Worm (Caenorhabditis elegans): ENCODE measurements around the gene sra-35.

The sra-35 gene

ce11 chrII:4525185-4525584, 2.5 kb downstream of the sra-35 start:
- no peak for TF ChIP-seq ama-1 (optimal IDR thresholded peaks at IDR 0.05)

- TF ChIP-seq unc-39 (tag; optimal IDR thresholded peaks at IDR 0.05) (no peak), nhr-77 (tag; optimal IDR thresholded peaks at IDR 0.05) (no peak), lsy-12 (tag; optimal IDR thresholded peaks at IDR 0.05) (no peak), elt-2 (tag; optimal IDR thresholded peaks at IDR 0.05) (no peak), nfya-1 (tag; optimal IDR thresholded peaks at IDR 0.05; ENCODE audit: insufficient read depth) (no peak), lin-15B (tag; optimal IDR thresholded peaks at IDR 0.05) (no peak), ama-1 (optimal IDR thresholded peaks at IDR 0.05) (no peak), nhr-76 (tag; optimal IDR thresholded peaks at IDR 0.05) (no peak), fkh-10 (GFP tag; optimal IDR thresholded peaks at IDR 0.05) (no peak), nhr-43 (tag; optimal IDR thresholded peaks at IDR 0.05; ENCODE audit: poor library complexity, severe bottlenecking) (no peak), sea-2 (GFP tag; optimal IDR thresholded peaks at IDR 0.05) (no peak), nhr-237 (tag; optimal IDR thresholded peaks at IDR 0.05) (no peak), mml-1 (tag; optimal IDR thresholded peaks at IDR 0.05) (no peak), nhr-12 (tag; optimal IDR thresholded peaks at IDR 0.05) (no peak), eor-1 (tag; optimal IDR thresholded peaks at IDR 0.05) (no peak), egl-27 (tag; optimal IDR thresholded peaks at IDR 0.05) (no peak), snpc-4 (tag; optimal IDR thresholded peaks at IDR 0.05) (no peak), ceh-16 (tag; optimal IDR thresholded peaks at IDR 0.05) (no peak), ceh-82 (tag; optimal IDR thresholded peaks at IDR 0.05) (no peak)
Observed at ce11 chrII:4523122-4523672, 4.5 kb downstream of the sra-35 start, which contains the start of the genes B0304.4 and B0304.2. TSS of gene B0304.4 (minus strand) at chrII:4523222. TSS of gene B0304.2 (plus strand) at chrII:4523622.

- TF ChIP-seq nhr-11 (tag; optimal IDR thresholded peaks at IDR 0.05) (peak; percentile 58), fkh-2 (tag; optimal IDR thresholded peaks at IDR 0.05) (no peak)
Observed at ce11 chrII:4519976-4520594, 7.6 kb downstream of the sra-35 start.

- peak; percentile 72 for TF ChIP-seq egl-5 (tag; optimal IDR thresholded peaks at IDR 0.05)
- TF ChIP-seq nfya-1 (tag; optimal IDR thresholded peaks at IDR 0.05; ENCODE audit: insufficient read depth) = peak; percentile 72
- no peak for TF ChIP-seq lin-15B (tag; optimal IDR thresholded peaks at IDR 0.05)
- TF ChIP-seq lin-39 (tag; optimal IDR thresholded peaks at IDR 0.05) = peak; percentile 55
Observed at ce11 chrII:4518300-4518907, 9.3 kb downstream of the sra-35 start, which contains the start of gene hlh-1. TSS of gene hlh-1 (plus strand) at chrII:4518574.

- TF ChIP-seq nhr-23 (tag; optimal IDR thresholded peaks at IDR 0.05) = no peak
- no peak for TF ChIP-seq tbx-2 (tag; optimal IDR thresholded peaks at IDR 0.05)
- no peak for TF ChIP-seq jun-1 (tag; optimal IDR thresholded peaks at IDR 0.05)
- TF ChIP-seq nhr-11 (tag; optimal IDR thresholded peaks at IDR 0.05) = no peak
- no peak for TF ChIP-seq R02D3.7 (tag; optimal IDR thresholded peaks at IDR 0.05)
- no peak for TF ChIP-seq lin-15B (tag; optimal IDR thresholded peaks at IDR 0.05)
- TF ChIP-seq ceh-28 (tag; optimal IDR thresholded peaks at IDR 0.05) = no peak
- TF ChIP-seq zag-1 (tag; optimal IDR thresholded peaks at IDR 0.05) = no peak
- TF ChIP-seq nhr-67 (tag; optimal IDR thresholded peaks at IDR 0.05) = no peak
- no peak for TF ChIP-seq nfya-1 (tag; optimal IDR thresholded peaks at IDR 0.05; ENCODE audit: insufficient read depth)
- no peak for TF ChIP-seq fkh-10 (GFP tag; optimal IDR thresholded peaks at IDR 0.05)
- TF ChIP-seq ceh-9 (tag; optimal IDR thresholded peaks at IDR 0.05) = no peak
- TF ChIP-seq fkh-2 (tag; optimal IDR thresholded peaks at IDR 0.05) = no peak
- no peak for TF ChIP-seq nhr-237 (tag; optimal IDR thresholded peaks at IDR 0.05)
- TF ChIP-seq nhr-12 (tag; optimal IDR thresholded peaks at IDR 0.05) = no peak
- TF ChIP-seq eor-1 (tag; optimal IDR thresholded peaks at IDR 0.05) = no peak
- TF ChIP-seq sea-2 (GFP tag; optimal IDR thresholded peaks at IDR 0.05) = no peak
Observed at ce11 chrII:4517254-4517653, 10.4 kb downstream of the sra-35 start.
